Worm (Caenorhabditis elegans): ENCODE results near the gene clec-31.

clec-31 gene

ce11 chrV:16857977-16858479 lies at the start of gene clec-31, which contains the start of gene clec-22:
TSS of gene clec-31 (minus strand) at chrV:16858077.
TSS of gene clec-22 (plus strand) at chrV:16858429.
- TF ChIP-seq nhr-25 (tag; optimal IDR thresholded peaks at IDR 0.05) (no peak), ZK546.5 (tag; optimal IDR thresholded peaks at IDR 0.05) (no peak), eor-1 (tag; optimal IDR thresholded peaks at IDR 0.05) (no peak), fos-1 (tag; optimal IDR thresholded peaks at IDR 0.05) (no peak), tbx-2 (tag; optimal IDR thresholded peaks at IDR 0.05) (no peak), ztf-11 (tag; optimal IDR thresholded peaks at IDR 0.05) (no peak), hmg-11 (tag; optimal IDR thresholded peaks at IDR 0.05) (no peak), sea-2 (GFP tag; optimal IDR thresholded peaks at IDR 0.05) (no peak), nhr-28 (tag; optimal IDR thresholded peaks at IDR 0.05) (no peak), fkh-2 (tag; optimal IDR thresholded peaks at IDR 0.05) (no peak), nhr-12 (tag; optimal IDR thresholded peaks at IDR 0.05) (no peak), mdl-1 (tag; optimal IDR thresholded peaks at IDR 0.05) (no peak), nhr-76 (tag; optimal IDR thresholded peaks at IDR 0.05) (no peak), nhr-77 (tag; optimal IDR thresholded peaks at IDR 0.05) (no peak), ceh-16 (tag; optimal IDR thresholded peaks at IDR 0.05) (no peak), ceh-9 (tag; optimal IDR thresholded peaks at IDR 0.05) (no peak)

ce11 chrV:16904612-16905011 lies 46.7 kb upstream of the clec-31 start, which contains the start of gene nhr-262:
TSS of gene nhr-262 (plus strand) at chrV:16904912.
- TF ChIP-seq ceh-9 (tag; optimal IDR thresholded peaks at IDR 0.05), result no peak
- TF ChIP-seq daf-12 (tag; optimal IDR thresholded peaks at IDR 0.05), result no peak
- no peak for TF ChIP-seq zag-1 (tag; optimal IDR thresholded peaks at IDR 0.05)
- no peak for TF ChIP-seq pqm-1 (tag; optimal IDR thresholded peaks at IDR 0.05)
- no peak for TF ChIP-seq ceh-16 (tag; optimal IDR thresholded peaks at IDR 0.05)
- no peak for TF ChIP-seq ztf-4 (tag; optimal IDR thresholded peaks at IDR 0.05)
- no peak for TF ChIP-seq nhr-77 (tag; optimal IDR thresholded peaks at IDR 0.05)
- no peak for TF ChIP-seq nhr-25 (tag; optimal IDR thresholded peaks at IDR 0.05)

DNA sequence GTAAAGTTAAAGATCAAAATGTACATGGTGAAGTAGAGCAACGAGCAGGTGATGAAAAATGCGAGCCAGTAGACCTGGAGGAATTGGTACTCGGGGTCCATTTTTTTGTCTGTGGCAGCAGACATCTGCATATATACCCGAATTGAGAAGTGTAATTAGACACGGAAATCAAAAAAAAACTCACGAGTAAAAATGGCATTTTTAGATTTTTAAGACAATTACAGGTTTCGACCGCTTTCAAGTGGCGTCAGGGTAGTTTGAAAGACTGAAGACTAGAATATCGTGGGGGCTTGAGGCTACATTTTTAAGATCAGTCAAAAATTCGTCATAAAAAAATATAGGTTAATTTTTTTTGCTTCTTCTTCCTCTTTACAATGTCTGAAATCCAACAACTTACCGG lies 44.8 kb upstream of the clec-31 start, which contains the start of gene srd-68:
srd-68 (minus strand) TSS at position 101 of the 400 bp plus-strand sequence.
- TF ChIP-seq tbx-2 (tag; optimal IDR thresholded peaks at IDR 0.05) (no peak), nhr-237 (tag; optimal IDR thresholded peaks at IDR 0.05) (no peak), nhr-12 (tag; optimal IDR thresholded peaks at IDR 0.05) (no peak), ztf-11 (tag; optimal IDR thresholded peaks at IDR 0.05) (no peak), fos-1 (tag; optimal IDR thresholded peaks at IDR 0.05) (no peak), nhr-11 (tag; optimal IDR thresholded peaks at IDR 0.05) (no peak), ama-1 (optimal IDR thresholded peaks at IDR 0.05) (no peak)

DNA sequence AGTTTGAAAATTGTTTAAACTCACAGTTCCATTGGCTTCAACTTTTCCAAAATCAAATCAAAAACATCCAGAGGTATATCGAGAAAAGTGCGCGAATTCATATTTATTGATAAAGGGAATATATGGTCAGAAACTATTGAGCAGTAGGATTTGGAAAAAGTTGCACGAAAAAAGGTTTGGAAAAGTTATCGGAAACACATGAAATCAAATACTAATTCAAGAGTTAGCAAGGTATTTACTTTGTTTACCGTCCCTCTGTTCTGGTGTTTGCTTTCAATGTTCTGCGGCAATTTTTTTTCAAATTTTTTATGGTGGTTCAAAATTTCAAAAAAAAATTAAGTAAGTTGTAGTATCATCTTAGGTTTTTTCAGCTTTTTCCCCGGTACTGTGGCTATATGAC lies 41.5 kb upstream of the clec-31 start, which contains the start of gene fbxa-45:
fbxa-45 (minus strand) TSS at position 101 of the 400 bp plus-strand sequence.
- TF ChIP-seq lin-15B (tag; optimal IDR thresholded peaks at IDR 0.05), result no peak
- no peak for TF ChIP-seq daf-12 (tag; optimal IDR thresholded peaks at IDR 0.05)
- no peak for TF ChIP-seq jun-1 (tag; optimal IDR thresholded peaks at IDR 0.05)
- TF ChIP-seq tbx-2 (tag; optimal IDR thresholded peaks at IDR 0.05), result no peak
- TF ChIP-seq egl-5 (tag; optimal IDR thresholded peaks at IDR 0.05), result no peak
- no peak for TF ChIP-seq nfya-1 (tag; optimal IDR thresholded peaks at IDR 0.05; ENCODE audit: insufficient read depth)
- TF ChIP-seq fkh-10 (GFP tag; optimal IDR thresholded peaks at IDR 0.05), result no peak

DNA sequence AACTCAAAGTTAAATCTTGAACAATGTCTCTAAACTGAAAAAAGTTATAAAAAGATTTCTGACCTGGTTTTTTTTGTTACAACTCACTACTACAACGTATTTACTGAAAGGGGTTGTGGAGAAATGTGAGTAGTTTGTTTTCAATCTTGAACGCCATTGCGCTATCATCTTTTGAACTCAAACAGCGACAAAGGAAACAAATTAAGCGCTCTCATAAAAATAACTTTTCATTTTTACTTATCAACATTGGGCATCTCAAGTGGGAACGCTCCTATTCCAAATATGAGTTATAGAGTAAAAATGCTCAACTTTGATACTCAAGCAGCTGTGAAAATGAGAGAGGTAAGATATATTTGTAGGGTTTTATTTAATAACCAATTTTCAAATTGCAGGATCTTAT lies 35.6 kb upstream of the clec-31 start, which contains the start of gene F09C6.15:
F09C6.15 (plus strand) TSS at position 301 of the 400 bp plus-strand sequence.
- TF ChIP-seq aly-2 (tag; optimal IDR thresholded peaks at IDR 0.05) (no peak), ztf-11 (tag; optimal IDR thresholded peaks at IDR 0.05) (no peak), snpc-4 (tag; optimal IDR thresholded peaks at IDR 0.05) (no peak), elt-1 (tag; optimal IDR thresholded peaks at IDR 0.05) (no peak), mdl-1 (tag; optimal IDR thresholded peaks at IDR 0.05) (no peak), sea-2 (GFP tag; optimal IDR thresholded peaks at IDR 0.05) (no peak), fkh-2 (tag; optimal IDR thresholded peaks at IDR 0.05) (no peak)

DNA sequence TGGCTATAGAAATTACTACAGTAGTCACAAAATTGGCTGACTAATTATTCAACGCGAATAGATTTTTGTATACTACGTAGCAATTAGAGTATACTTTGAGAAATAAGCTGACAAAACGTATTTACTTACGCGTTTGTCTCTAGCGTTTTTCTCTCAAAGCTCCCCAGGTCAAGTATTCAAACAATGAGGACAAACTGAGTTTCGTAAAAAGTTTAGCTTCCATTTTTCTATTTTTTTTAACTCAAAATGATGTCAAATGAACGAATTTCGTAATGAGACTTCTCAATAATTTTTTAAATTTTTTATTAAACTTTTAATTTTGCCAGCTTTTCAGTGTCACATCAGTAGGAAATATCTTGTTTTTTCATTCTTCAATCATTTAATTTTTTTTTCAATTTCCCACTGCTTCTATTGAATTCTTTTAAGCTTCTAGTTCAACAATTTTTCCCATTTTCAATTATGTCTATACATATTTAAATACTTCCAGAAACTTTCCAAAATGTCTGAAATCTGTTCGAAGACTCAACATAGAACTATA lies 31.0 kb upstream of the clec-31 start, which contains the start of the genes ifas-2 and fbxa-44:
ifas-2 (minus strand) TSS at position 101 of the 538 bp plus-strand sequence.
fbxa-44 (plus strand) TSS at position 488 of the 538 bp plus-strand sequence.
- TF ChIP-seq zag-1 (tag; optimal IDR thresholded peaks at IDR 0.05), result no peak
- no peak for TF ChIP-seq ceh-16 (tag; optimal IDR thresholded peaks at IDR 0.05)
- no peak for TF ChIP-seq ceh-9 (tag; optimal IDR thresholded peaks at IDR 0.05)
- TF ChIP-seq aly-2 (tag; optimal IDR thresholded peaks at IDR 0.05), result no peak
- TF ChIP-seq nhr-12 (tag; optimal IDR thresholded peaks at IDR 0.05), result no peak
- TF ChIP-seq ztf-11 (tag; optimal IDR thresholded peaks at IDR 0.05), result no peak
- TF ChIP-seq mdl-1 (tag; optimal IDR thresholded peaks at IDR 0.05), result no peak
- no peak for TF ChIP-seq fos-1 (tag; optimal IDR thresholded peaks at IDR 0.05)
- TF ChIP-seq ceh-28 (tag; optimal IDR thresholded peaks at IDR 0.05), result no peak
- no peak for TF ChIP-seq lin-15B (tag; optimal IDR thresholded peaks at IDR 0.05)
- TF ChIP-seq R02D3.7 (tag; optimal IDR thresholded peaks at IDR 0.05), result no peak
- no peak for TF ChIP-seq fkh-10 (GFP tag; optimal IDR thresholded peaks at IDR 0.05)
- no peak for TF ChIP-seq hmg-11 (tag; optimal IDR thresholded peaks at IDR 0.05)
- no peak for TF ChIP-seq unc-39 (tag; optimal IDR thresholded peaks at IDR 0.05)

Data from whole organism, L3 larva.